Worm (Caenorhabditis elegans): ENCODE measurements around the gene C32D5.4.

C32D5.4 gene

DNA sequence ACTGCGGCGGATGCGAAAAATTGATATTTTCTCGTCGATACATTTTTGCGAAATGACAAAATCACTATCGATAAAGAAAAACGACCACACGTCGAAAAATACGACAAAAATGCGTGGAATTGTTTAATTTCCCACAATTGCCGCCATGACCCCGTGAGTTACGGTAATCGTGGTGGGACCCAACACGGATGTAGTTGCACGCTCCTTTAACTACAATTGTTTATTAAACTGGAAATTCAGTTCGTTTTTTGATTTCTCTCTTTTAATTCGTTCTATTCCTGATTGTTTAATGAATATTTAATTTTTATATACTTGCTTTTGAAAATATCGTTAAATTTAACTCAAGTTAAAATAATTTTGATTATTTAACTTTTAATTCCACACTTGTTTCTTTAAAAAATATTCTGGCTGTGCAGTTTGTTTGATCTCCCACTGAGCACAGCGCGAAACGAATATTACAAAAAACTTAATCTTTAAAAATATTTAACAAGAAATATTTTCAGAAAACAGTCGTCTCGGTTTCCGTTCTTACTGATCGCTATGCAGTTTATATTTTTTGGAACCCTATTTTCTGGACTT, 42.4 kb upstream of the C32D5.4 start, which contains the start of the genes ani-2 and clec-88:
Gene ani-2, minus strand, starts transcription at position 131 of the 579 bp plus-strand sequence.
Gene clec-88, plus strand, starts transcription at position 486 of the 579 bp plus-strand sequence.
- TF ChIP-seq sem-2 (GFP tag; optimal IDR thresholded peaks at IDR 0.05) (no peak), drap-1 (GFP tag; optimal IDR thresholded peaks at IDR 0.05) (no peak), nhr-2 (tag; optimal IDR thresholded peaks at IDR 0.05) (no peak), snpc-4 (tag; optimal IDR thresholded peaks at IDR 0.05) (no peak), nhr-28 (tag; optimal IDR thresholded peaks at IDR 0.05) (no peak), flh-1 (GFP tag; optimal IDR thresholded peaks at IDR 0.05) (no peak), pha-4 (tag; optimal IDR thresholded peaks at IDR 0.05) (no peak), unc-39 (tag; optimal IDR thresholded peaks at IDR 0.05) (no peak), elt-3 (tag; optimal IDR thresholded peaks at IDR 0.05) (no peak), hlh-1 (tag; optimal IDR thresholded peaks at IDR 0.05) (no peak), lin-32 (GFP tag; optimal IDR thresholded peaks at IDR 0.05) (no peak), nhr-76 (tag; optimal IDR thresholded peaks at IDR 0.05) (no peak), ham-2 (GFP tag; optimal IDR thresholded peaks at IDR 0.05) (no peak)

DNA sequence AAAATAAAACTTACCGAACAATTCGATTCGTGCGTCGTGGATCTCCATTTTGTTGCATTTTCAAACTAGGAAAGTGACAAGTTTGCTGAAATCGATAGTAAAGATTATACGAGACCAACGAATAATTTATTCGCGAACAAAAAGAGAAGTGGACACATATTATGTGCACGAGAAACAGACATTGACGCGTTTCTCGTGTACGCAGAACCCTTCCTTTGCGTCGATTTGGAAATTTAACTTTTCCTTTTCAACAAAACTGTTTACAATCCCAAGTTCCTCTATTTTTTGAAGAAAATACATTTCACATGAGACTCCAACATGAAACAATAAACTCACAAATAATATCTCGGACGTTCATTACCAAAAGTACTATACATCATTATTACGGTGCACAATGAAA, 37.9 kb upstream of the C32D5.4 start, which contains the start of gene K10B2.4:
Gene K10B2.4, minus strand, starts transcription at position 138 of the 400 bp plus-strand sequence.
- TF ChIP-seq ceh-39 (tag; optimal IDR thresholded peaks at IDR 0.05): no peak
- peak; percentile 65 for TF ChIP-seq unc-120 (tag; optimal IDR thresholded peaks at IDR 0.05; ENCODE audit: poor library complexity, severe bottlenecking)
- no peak for TF ChIP-seq unc-39 (tag; optimal IDR thresholded peaks at IDR 0.05)
- no peak for TF ChIP-seq nhr-76 (tag; optimal IDR thresholded peaks at IDR 0.05)
- peak; percentile 2 for TF ChIP-seq pha-4 (tag; optimal IDR thresholded peaks at IDR 0.05)
- no peak for TF ChIP-seq nhr-12 (tag; optimal IDR thresholded peaks at IDR 0.05)
- TF ChIP-seq nhr-28 (tag; optimal IDR thresholded peaks at IDR 0.05): no peak
- TF ChIP-seq snpc-4 (tag; optimal IDR thresholded peaks at IDR 0.05): no peak
- peak; percentile 3 for TF ChIP-seq sptf-1 (tag; optimal IDR thresholded peaks at IDR 0.05)
- peak; percentile 57 for TF ChIP-seq lsy-2 (tag; optimal IDR thresholded peaks at IDR 0.05)
- TF ChIP-seq nhr-2 (tag; optimal IDR thresholded peaks at IDR 0.05): no peak
- peak; percentile 21 for TF ChIP-seq M03D4.4 (tag; optimal IDR thresholded peaks at IDR 0.05)
- peak; percentile 8 for TF ChIP-seq drap-1 (GFP tag; optimal IDR thresholded peaks at IDR 0.05)
- peak; percentile 0 for TF ChIP-seq cnd-1 (tag; optimal IDR thresholded peaks at IDR 0.05)
- no peak for TF ChIP-seq ceh-83 (GFP tag; optimal IDR thresholded peaks at IDR 0.05)
- TF ChIP-seq lin-13 (tag; optimal IDR thresholded peaks at IDR 0.05): peak; percentile 62
- peak; percentile 72 for TF ChIP-seq mep-1 (tag; optimal IDR thresholded peaks at IDR 0.05)
- no peak for TF ChIP-seq ham-2 (GFP tag; optimal IDR thresholded peaks at IDR 0.05)
- peak; percentile 27 for TF ChIP-seq hlh-1 (tag; optimal IDR thresholded peaks at IDR 0.05)

DNA sequence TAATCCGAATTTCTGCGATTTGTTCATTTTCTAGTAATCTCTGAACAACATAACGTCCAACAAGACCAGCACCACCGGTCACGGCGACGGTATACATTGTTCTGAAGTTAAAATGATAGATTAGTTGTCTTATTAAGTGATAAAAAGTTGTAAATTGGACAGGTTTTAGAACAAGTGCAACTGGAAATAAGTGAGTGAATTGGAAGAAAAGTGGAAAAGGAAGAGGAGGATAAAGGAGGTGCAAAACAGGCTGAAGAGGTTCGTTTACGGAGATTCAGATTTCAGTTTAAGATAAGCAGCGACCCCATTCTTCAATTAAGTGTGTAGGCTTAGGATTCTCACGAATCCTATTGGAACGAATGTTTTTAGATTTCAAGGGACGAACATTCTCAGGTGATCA, 36.0 kb upstream of the C32D5.4 start, which contains the start of gene C32D5.12:
Gene C32D5.12, minus strand, starts transcription at position 101 of the 400 bp plus-strand sequence.
- TF ChIP-seq hlh-1 (tag; optimal IDR thresholded peaks at IDR 0.05) (no peak), mab-5 (tag; optimal IDR thresholded peaks at IDR 0.05) (no peak), elt-3 (tag; optimal IDR thresholded peaks at IDR 0.05) (no peak), ceh-43 (GFP tag; optimal IDR thresholded peaks at IDR 0.05) (no peak), ham-2 (GFP tag; optimal IDR thresholded peaks at IDR 0.05) (no peak), nhr-76 (tag; optimal IDR thresholded peaks at IDR 0.05) (no peak), nhr-28 (tag; optimal IDR thresholded peaks at IDR 0.05) (no peak), pha-4 (tag; optimal IDR thresholded peaks at IDR 0.05) (no peak), snpc-4 (tag; optimal IDR thresholded peaks at IDR 0.05) (no peak)

DNA sequence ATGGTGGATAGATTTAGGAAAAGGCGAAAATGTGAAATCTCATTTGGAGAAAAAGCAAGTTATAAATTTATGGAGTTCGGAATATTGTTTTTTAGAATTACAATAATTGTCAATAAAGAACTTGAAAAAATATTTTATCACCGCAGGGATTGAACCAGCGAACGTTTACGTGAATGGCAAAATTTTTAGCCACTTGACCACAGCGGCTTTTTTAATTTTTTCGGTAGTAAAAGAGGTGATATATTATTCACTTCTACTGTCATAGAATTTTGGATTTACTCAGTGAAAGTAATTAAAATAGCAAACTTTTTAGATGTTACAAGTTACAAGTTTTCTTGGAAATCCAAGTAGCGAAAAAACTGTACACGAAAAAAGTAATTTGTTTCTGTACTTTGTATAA, 35.4 kb upstream of the C32D5.4 start:
- TF ChIP-seq nhr-237 (tag; optimal IDR thresholded peaks at IDR 0.05) (no peak), sptf-1 (tag; optimal IDR thresholded peaks at IDR 0.05) (no peak), sem-2 (GFP tag; optimal IDR thresholded peaks at IDR 0.05) (no peak), elt-1 (tag; optimal IDR thresholded peaks at IDR 0.05; ENCODE audit: borderline replicate concordance, insufficient read depth) (no peak), elt-3 (tag; optimal IDR thresholded peaks at IDR 0.05) (no peak), snpc-4 (tag; optimal IDR thresholded peaks at IDR 0.05) (no peak)

DNA sequence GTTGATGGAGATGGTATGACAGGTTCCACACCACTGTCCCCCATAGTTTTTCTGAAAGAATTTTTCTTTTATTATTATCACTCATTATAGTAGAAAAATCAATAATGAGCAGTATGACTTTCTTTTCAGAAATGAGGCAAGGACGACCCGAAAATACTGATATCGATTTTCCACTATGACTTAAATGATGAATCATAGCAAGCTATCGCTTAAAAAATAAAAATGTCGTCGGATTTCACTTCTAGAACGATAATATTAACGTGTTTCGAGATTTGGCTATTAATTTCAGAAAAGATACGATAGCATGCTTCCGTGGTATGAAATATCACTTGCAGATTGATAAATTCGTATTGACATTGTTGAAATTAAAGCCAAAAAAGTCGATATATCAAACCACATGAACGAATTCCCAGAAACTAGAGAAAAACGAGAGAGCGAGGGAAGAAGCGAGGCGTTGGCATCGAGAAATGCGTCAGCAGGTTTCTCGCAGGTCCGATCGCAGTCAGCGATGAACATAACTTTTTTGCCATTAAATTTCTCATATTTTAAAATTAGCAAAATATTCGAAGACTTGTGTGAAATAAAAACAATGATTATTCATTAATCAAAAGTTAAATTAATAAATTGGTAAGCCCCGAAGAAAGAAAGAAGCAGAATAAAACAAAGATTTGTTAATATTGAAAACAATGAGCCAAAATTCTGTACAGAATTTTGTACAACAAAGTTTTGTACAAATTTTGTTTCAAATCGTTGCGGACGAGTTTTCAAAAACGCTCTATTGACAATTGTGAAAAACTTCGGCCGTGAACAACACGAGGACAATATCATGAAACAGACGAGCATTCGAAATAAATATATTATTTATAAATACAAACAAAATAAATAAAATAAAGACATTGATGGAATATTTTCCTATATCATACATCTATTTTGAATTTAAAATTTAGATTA, 32.8 kb upstream of the C32D5.4 start, which contains the start of gene C32D5.11:
Gene C32D5.11, minus strand, starts transcription at position 51 of the 951 bp plus-strand sequence.
- TF ChIP-seq drap-1 (GFP tag; optimal IDR thresholded peaks at IDR 0.05): no peak
- TF ChIP-seq M03D4.4 (tag; optimal IDR thresholded peaks at IDR 0.05): no peak
- no peak for TF ChIP-seq nhr-237 (tag; optimal IDR thresholded peaks at IDR 0.05)
- TF ChIP-seq nhr-28 (tag; optimal IDR thresholded peaks at IDR 0.05): no peak
- no peak for TF ChIP-seq mls-2 (tag; optimal IDR thresholded peaks at IDR 0.05)
- TF ChIP-seq elt-3 (tag; optimal IDR thresholded peaks at IDR 0.05): no peak
- peak; percentile 53 for TF ChIP-seq mep-1 (tag; optimal IDR thresholded peaks at IDR 0.05)
- TF ChIP-seq nhr-12 (tag; optimal IDR thresholded peaks at IDR 0.05): no peak
- no peak for TF ChIP-seq ztf-11 (tag; optimal IDR thresholded peaks at IDR 0.05)
- TF ChIP-seq ceh-39 (tag; optimal IDR thresholded peaks at IDR 0.05): no peak
- no peak for TF ChIP-seq ceh-83 (GFP tag; optimal IDR thresholded peaks at IDR 0.05)
- no peak for TF ChIP-seq sem-2 (GFP tag; optimal IDR thresholded peaks at IDR 0.05)
- no peak for TF ChIP-seq zip-8 (tag; optimal IDR thresholded peaks at IDR 0.05)
- TF ChIP-seq tbx-8 (GFP tag; optimal IDR thresholded peaks at IDR 0.05): no peak
- peak; percentile 55 for TF ChIP-seq sptf-1 (tag; optimal IDR thresholded peaks at IDR 0.05)
- TF ChIP-seq cnd-1 (tag; optimal IDR thresholded peaks at IDR 0.05): no peak
- TF ChIP-seq pha-4 (tag; optimal IDR thresholded peaks at IDR 0.05): no peak
- TF ChIP-seq mab-5 (tag; optimal IDR thresholded peaks at IDR 0.05): no peak
- TF ChIP-seq nhr-2 (tag; optimal IDR thresholded peaks at IDR 0.05): no peak
- TF ChIP-seq snpc-4 (tag; optimal IDR thresholded peaks at IDR 0.05): no peak
- peak; percentile 20 for TF ChIP-seq ces-1 (GFP tag; optimal IDR thresholded peaks at IDR 0.05)
- TF ChIP-seq unc-39 (tag; optimal IDR thresholded peaks at IDR 0.05): no peak
- no peak for TF ChIP-seq lin-32 (GFP tag; optimal IDR thresholded peaks at IDR 0.05)
- no peak for TF ChIP-seq blmp-1 (tag; optimal IDR thresholded peaks at IDR 0.05)
- TF ChIP-seq ceh-43 (GFP tag; optimal IDR thresholded peaks at IDR 0.05): no peak
- TF ChIP-seq bed-3 (GFP tag; optimal IDR thresholded peaks at IDR 0.05): no peak
- TF ChIP-seq flh-1 (GFP tag; optimal IDR thresholded peaks at IDR 0.05): no peak
